Worm (Caenorhabditis elegans) whole organism, L3 larva: Measurements from ENCODE around the gene glr-6.
A peak's percentile ranks its signal among the peaks of the same experiment; 100 is the strongest.

Experiments
- aly-2 ChIP-seq: fragments of 150-350 bp; optimal IDR thresholded peaks from 2 replicates; lab custom pipeline; 2014; ENCODE audit warnings: missing biosample characterization, missing genetic modification characterization
- ceh-16 ChIP-seq: sonication (generic microtip); optimal IDR thresholded peaks from 2 replicates; lab custom pipeline; 2017; ENCODE audit warnings: missing biosample characterization, missing genetic modification characterization
- ceh-82 ChIP-seq: fragments of 150-350 bp; optimal IDR thresholded peaks from 2 replicates; lab custom pipeline; 2014; ENCODE audit warnings: missing biosample characterization, missing genetic modification characterization
- ceh-9 ChIP-seq: sonication (generic microtip); optimal IDR thresholded peaks from 2 replicates; lab custom pipeline; 2018; ENCODE audit warnings: missing biosample characterization, missing genetic modification characterization
- egl-27 ChIP-seq: sonication (generic microtip); optimal IDR thresholded peaks from 4 replicates; lab custom pipeline; 2017; ENCODE audit warnings: missing biosample characterization, missing genetic modification reagents, missing genetic modification characterization
- egl-5 ChIP-seq: fragments of 150-350 bp; optimal IDR thresholded peaks from 2 replicates; lab custom pipeline; 2017; ENCODE audit warnings: missing biosample characterization, missing genetic modification reagents, missing genetic modification characterization, inconsistent platforms
- elt-1 ChIP-seq: fragments of 150-350 bp; optimal IDR thresholded peaks from 2 replicates; lab custom pipeline; 2014; ENCODE audit warnings: missing biosample characterization, missing genetic modification characterization
- elt-3 ChIP-seq, 3 experiments: fragments of 150-350 bp in 1 of 3; sonication (generic microtip) in 2 of 3; optimal IDR thresholded peaks; 2 replicates in 2 of 3; 4 replicates in 1 of 3; lab custom pipeline; 2014 to 2017; ENCODE audit warnings: missing biosample characterization in 3 of 3, missing genetic modification characterization in 3 of 3
- fkh-10 ChIP-seq: sonication (generic microtip); optimal IDR thresholded peaks from 2 replicates; lab custom pipeline; 2017; ENCODE audit warnings: missing biosample characterization, missing genetic modification reagents, missing genetic modification characterization
- fos-1 ChIP-seq: fragments of 150-350 bp; optimal IDR thresholded peaks from 2 replicates; lab custom pipeline; 2014; ENCODE audit warnings: missing biosample characterization, missing genetic modification characterization
- hmg-11 ChIP-seq: sonication (generic microtip); optimal IDR thresholded peaks from 2 replicates; lab custom pipeline; 2016; ENCODE audit warnings: missing genetic modification characterization, missing compliant biosample characterization
- jun-1 ChIP-seq: fragments of 150-350 bp; optimal IDR thresholded peaks from 2 replicates; lab custom pipeline; 2014; ENCODE audit warnings: missing biosample characterization, missing genetic modification reagents, missing genetic modification characterization
- lin-15B ChIP-seq: fragments of 150-350 bp; optimal IDR thresholded peaks from 2 replicates; lab custom pipeline; 2014; ENCODE audit warnings: missing biosample characterization, missing genetic modification characterization
- lin-39 ChIP-seq: fragments of 150-350 bp; optimal IDR thresholded peaks from 2 replicates; lab custom pipeline; 2018; ENCODE audit warnings: missing biosample characterization, missing genetic modification reagents, missing genetic modification characterization
- lsy-12 ChIP-seq: sonication (generic microtip); optimal IDR thresholded peaks from 2 replicates; lab custom pipeline; 2016; ENCODE audit warnings: mild to moderate bottlenecking, missing genetic modification characterization, missing compliant biosample characterization
- mdl-1 ChIP-seq: fragments of 150-350 bp; optimal IDR thresholded peaks from 2 replicates; lab custom pipeline; 2014; ENCODE audit warnings: missing biosample characterization, missing genetic modification characterization
- nfya-1 ChIP-seq: sonication (generic microtip); optimal IDR thresholded peaks from 2 replicates; lab custom pipeline; 2017; ENCODE audit warnings: missing genetic modification characterization, mild to moderate bottlenecking, missing compliant biosample characterization, antibody characterized with exemption, moderate library complexity; ENCODE audit not compliant: insufficient read depth
- nhr-11 ChIP-seq: fragments of 150-350 bp; optimal IDR thresholded peaks from 2 replicates; lab custom pipeline; 2014; ENCODE audit warnings: missing biosample characterization, missing genetic modification characterization
- nhr-23 ChIP-seq: fragments of 150-350 bp; optimal IDR thresholded peaks from 2 replicates; lab custom pipeline; 2014; ENCODE audit warnings: missing biosample characterization, missing genetic modification reagents, missing genetic modification characterization
- nhr-237 ChIP-seq: fragments of 150-350 bp; optimal IDR thresholded peaks from 2 replicates; lab custom pipeline; 2014; ENCODE audit warnings: missing biosample characterization, missing genetic modification characterization
- nhr-25 ChIP-seq: sonication (generic microtip); optimal IDR thresholded peaks from 2 replicates; lab custom pipeline; 2017; ENCODE audit warnings: missing biosample characterization, missing genetic modification characterization
- nhr-28 ChIP-seq: fragments of 150-350 bp; optimal IDR thresholded peaks from 2 replicates; lab custom pipeline; 2014; ENCODE audit warnings: missing biosample characterization, missing genetic modification characterization
- nhr-43 ChIP-seq: sonication (generic microtip); optimal IDR thresholded peaks from 2 replicates; lab custom pipeline; 2016; ENCODE audit warnings: mild to moderate bottlenecking, missing genetic modification characterization, missing compliant biosample characterization; ENCODE audit not compliant: poor library complexity, severe bottlenecking
- nhr-67 ChIP-seq: fragments of 150-350 bp; optimal IDR thresholded peaks from 2 replicates; lab custom pipeline; 2014; ENCODE audit warnings: missing biosample characterization, missing genetic modification characterization
- nhr-76 ChIP-seq: fragments of 150-350 bp; sonication (generic microtip); optimal IDR thresholded peaks from 5 replicates; lab custom pipeline; 2014; ENCODE audit warnings: missing biosample characterization, missing genetic modification characterization
- nhr-77 ChIP-seq: fragments of 150-350 bp; optimal IDR thresholded peaks from 2 replicates; lab custom pipeline; 2014; ENCODE audit warnings: missing biosample characterization, missing genetic modification characterization
- pha-4 ChIP-seq: fragments of 150-350 bp; optimal IDR thresholded peaks from 2 replicates; lab custom pipeline; 2014; ENCODE audit warnings: missing biosample characterization, missing genetic modification reagents, missing genetic modification characterization
- pqm-1 ChIP-seq: fragments of 150-350 bp; optimal IDR thresholded peaks from 2 replicates; lab custom pipeline; 2017; ENCODE audit warnings: missing biosample characterization, missing genetic modification characterization, inconsistent platforms
- sea-2 ChIP-seq: fragments of 150-350 bp; sonication (generic microtip); optimal IDR thresholded peaks from 4 replicates; lab custom pipeline; 2014; ENCODE audit warnings: missing biosample characterization, missing genetic modification reagents, missing genetic modification characterization
- snpc-4 ChIP-seq: fragments of 150-350 bp; optimal IDR thresholded peaks from 2 replicates; lab custom pipeline; 2014; ENCODE audit warnings: missing biosample characterization, missing genetic modification characterization
- tbx-2 ChIP-seq: sonication (generic microtip); optimal IDR thresholded peaks from 2 replicates; lab custom pipeline; 2016; ENCODE audit warnings: mild to moderate bottlenecking, missing genetic modification characterization, missing compliant biosample characterization
- unc-39 ChIP-seq: sonication (generic microtip); optimal IDR thresholded peaks from 4 replicates; lab custom pipeline; 2017; ENCODE audit warnings: missing biosample characterization, missing genetic modification characterization
- unc-62 ChIP-seq: fragments of 150-350 bp; sonication (generic microtip); optimal IDR thresholded peaks from 4 replicates; lab custom pipeline; 2014; ENCODE audit warnings: missing biosample characterization, missing genetic modification reagents, missing genetic modification characterization
- ztf-11 ChIP-seq: fragments of 150-350 bp; optimal IDR thresholded peaks from 2 replicates; lab custom pipeline; 2014; ENCODE audit warnings: missing biosample characterization, missing genetic modification characterization
- ztf-4 ChIP-seq: fragments of 150-350 bp; optimal IDR thresholded peaks from 2 replicates; lab custom pipeline; 2014; ENCODE audit warnings: missing biosample characterization, missing genetic modification characterization

The glr-6 gene

ce11 chrX:6844394-6845072 is 4.0 kb upstream of the glr-6 start, which contains the start of gene C53B7.3:
Gene C53B7.3 (plus strand): TSS chrX:6844755.
- TF ChIP-seq egl-27 (tag; lab: Kevin White, UChicago) = no peak
- peak; percentile 95 for TF ChIP-seq pha-4 (tag; lab: Kevin White, UChicago)

ce11 chrX:6836065-6836527 is 4.4 kb downstream of the glr-6 start, which contains the start of gene F41B4.3:
Gene F41B4.3 (minus strand): TSS chrX:6836115.
- TF ChIP-seq nhr-23 (tag; lab: Kevin White, UChicago) (peak; percentile 30), nfya-1 (tag; lab: Kevin White, UChicago) (peak; percentile 31), ztf-11 (tag; lab: Kevin White, UChicago) (no peak)

ce11 chrX:6835166-6835565 is 5.4 kb downstream of the glr-6 start, which contains the start of gene F41B4.2:
Gene F41B4.2 (minus strand): TSS chrX:6835266.
- TF ChIP-seq nhr-25 (tag; lab: Kevin White, UChicago) (no peak), snpc-4 (tag; lab: Kevin White, UChicago) (no peak), ceh-9 (no peak), hmg-11 (no peak), nfya-1 (tag; lab: Kevin White, UChicago) (no peak), egl-27 (tag; lab: Kevin White, UChicago) (no peak), nhr-67 (tag; lab: Kevin White, UChicago) (no peak), tbx-2 (tag; lab: Kevin White, UChicago) (no peak), fkh-10 (no peak), nhr-28 (no peak), ztf-11 (tag; lab: Kevin White, UChicago) (no peak), nhr-77 (tag; lab: Kevin White, UChicago) (no peak), elt-1 (tag; lab: Kevin White, UChicago) (no peak), sea-2 (no peak), ztf-4 (tag; lab: Kevin White, UChicago) (no peak), nhr-76 (no peak), nhr-23 (tag; lab: Kevin White, UChicago) (no peak), nhr-237 (tag; lab: Kevin White, UChicago) (no peak), egl-5 (tag; lab: Kevin White, UChicago) (no peak), jun-1 (tag; lab: Kevin White, UChicago) (no peak)

- TF ChIP-seq nfya-1 (tag; lab: Kevin White, UChicago) (peak; percentile 35), elt-3 (tag; optimal IDR thresholded peaks at IDR 0.05; lab: Kevin White, UChicago) (no peak), snpc-4 (tag; lab: Kevin White, UChicago) (no peak), nhr-28 (no peak), nhr-25 (tag; lab: Kevin White, UChicago) (no peak), egl-5 (tag; lab: Kevin White, UChicago) (peak; percentile 46), ceh-16 (tag; lab: Kevin White, UChicago) (no peak), unc-62 (no peak), nhr-237 (tag; lab: Kevin White, UChicago) (no peak), aly-2 (no peak), nhr-76 (no peak), lin-39 (tag; lab: Kevin White, UChicago) (peak; percentile 76), pqm-1 (no peak), nhr-43 (tag; lab: Kevin White, UChicago) (no peak), ceh-82 (tag; lab: Kevin White, UChicago) (no peak), nhr-11 (tag; lab: Kevin White, UChicago) (no peak), hmg-11 (no peak), lin-15B (tag; lab: Kevin White, UChicago) (no peak), fos-1 (tag; lab: Kevin White, UChicago) (no peak), mdl-1 (tag; lab: Kevin White, UChicago) (no peak), lsy-12 (tag; lab: Kevin White, UChicago) (no peak), unc-39 (tag; lab: Kevin White, UChicago) (no peak)
Measured at ce11 chrX:6825840-6826239, 14.7 kb downstream of the glr-6 start, which contains the start of gene F41B4.1. Gene F41B4.1 (minus strand): TSS chrX:6825862.
